Fruit fly (Drosophila melanogaster) Kc167 (cell line): ENCODE data around the gene Shc.

Experiments
- Myc ChIP-seq: fragments of >200 bp; optimal IDR thresholded peaks from 2 replicates; lab custom pipeline; 2017; ENCODE audit warnings: missing external identifiers
- Sin3A ChIP-seq: fragments of >200 bp; optimal IDR thresholded peaks from 2 replicates; lab custom pipeline; 2018; ENCODE audit warnings: missing external identifiers
- h ChIP-seq: fragments of >200 bp; optimal IDR thresholded peaks from 3 replicates; lab custom pipeline; 2018; ENCODE audit warnings: missing external identifiers
- insv ChIP-seq: fragments of >200 bp; optimal IDR thresholded peaks from 3 replicates; lab custom pipeline; 2018; ENCODE audit warnings: missing external identifiers
- psq ChIP-seq: fragments of >200 bp; optimal IDR thresholded peaks from 2 replicates; lab custom pipeline; 2017; ENCODE audit warnings: missing external identifiers
- ttk ChIP-seq: sonication (Bioruptor generic); optimal IDR thresholded peaks from 2 replicates; lab custom pipeline; 2017; ENCODE audit warnings: missing external identifiers

Shc gene

DNA sequence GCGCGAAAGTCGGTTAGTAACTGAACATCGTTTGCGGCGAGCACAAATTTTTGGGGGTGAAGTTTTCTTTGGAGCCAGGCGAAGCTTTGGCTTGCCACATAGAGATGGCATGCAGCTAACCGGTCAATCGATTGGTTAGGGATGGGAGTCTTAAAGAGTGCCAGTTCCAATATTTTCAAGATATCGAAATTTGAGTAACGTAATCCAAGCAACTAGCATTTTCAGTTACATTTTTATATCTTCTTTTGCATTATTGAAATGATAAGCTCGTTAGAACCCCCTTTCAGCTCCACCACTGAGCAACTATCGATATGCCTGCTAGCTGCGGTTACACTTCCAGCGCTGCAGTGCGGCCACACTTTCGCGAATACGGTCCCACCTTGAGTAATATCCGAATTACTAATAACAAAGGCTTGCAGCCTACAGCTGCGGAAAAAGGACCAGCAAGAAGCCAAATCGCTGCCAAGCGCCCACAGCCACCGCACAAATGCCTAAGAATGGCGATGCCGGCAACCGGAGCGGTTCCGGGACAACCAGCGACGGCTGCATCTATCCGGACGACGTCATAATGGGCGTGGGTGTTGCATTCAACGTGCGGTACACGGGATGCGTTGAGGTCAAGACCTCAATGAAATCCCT is at the start of gene Shc, which contains the start of gene Atat:
Gene Shc (plus strand): TSS at position 355 of the 639 bp plus-strand sequence.
Gene Atat (minus strand): TSS at position 103 of the 639 bp plus-strand sequence.
- TF ChIP-seq Myc (lab: Kevin White, UChicago) (no peak), ttk (no peak), psq (no peak), insv (no peak), Sin3A (lab: Kevin White, UChicago) (no peak), h (lab: Kevin White, UChicago) (no peak)

dm6 chr3L:9377198-9378035 is 49.4 kb upstream of the Shc start, which contains the start of gene Hsp26:
TSS of gene Hsp26 (minus strand) at chr3L:9377427.
- TF ChIP-seq Sin3A (lab: Kevin White, UChicago) (no peak), psq (no peak), Myc (lab: Kevin White, UChicago) (no peak), ttk (no peak), insv (no peak), h (lab: Kevin White, UChicago) (no peak)

dm6 chr3L:9379484-9380343 is 47.1 kb upstream of the Shc start, which contains the start of gene Hsp67Ba:
TSS of gene Hsp67Ba (minus strand) at chr3L:9379534.
- no peak for TF ChIP-seq Myc (lab: Kevin White, UChicago)
- no peak for TF ChIP-seq h (lab: Kevin White, UChicago)
- no peak for TF ChIP-seq Sin3A (lab: Kevin White, UChicago)
- TF ChIP-seq insv, result no peak
- TF ChIP-seq ttk, result no peak
- TF ChIP-seq psq, result no peak

DNA sequence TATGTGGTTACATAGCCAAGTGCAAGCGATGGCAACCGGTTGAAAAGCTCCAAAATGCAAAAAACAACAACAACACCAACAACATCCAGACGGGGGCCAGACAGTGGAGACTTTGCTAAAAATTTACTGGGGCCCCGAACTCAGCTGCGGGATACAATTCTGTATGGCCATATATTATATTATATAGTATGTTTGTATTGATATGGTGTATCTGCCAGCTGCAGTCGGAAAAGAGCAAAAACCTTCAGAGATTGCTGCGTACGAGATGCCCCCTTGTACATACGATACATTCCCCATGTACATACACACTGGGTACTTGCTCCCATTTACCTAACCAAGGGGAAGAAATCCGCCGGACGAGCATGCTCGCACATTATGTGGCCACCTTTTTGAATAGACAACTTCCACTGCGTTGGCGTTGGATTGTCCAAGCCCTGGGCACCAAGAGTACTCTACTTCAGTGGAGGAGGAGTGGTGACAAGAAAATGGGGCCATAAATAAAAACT is 46.4 kb upstream of the Shc start:
- TF ChIP-seq ttk (no peak), Myc (lab: Kevin White, UChicago) (no peak), insv (no peak), h (lab: Kevin White, UChicago) (no peak), psq (no peak), Sin3A (lab: Kevin White, UChicago) (no peak)

DNA sequence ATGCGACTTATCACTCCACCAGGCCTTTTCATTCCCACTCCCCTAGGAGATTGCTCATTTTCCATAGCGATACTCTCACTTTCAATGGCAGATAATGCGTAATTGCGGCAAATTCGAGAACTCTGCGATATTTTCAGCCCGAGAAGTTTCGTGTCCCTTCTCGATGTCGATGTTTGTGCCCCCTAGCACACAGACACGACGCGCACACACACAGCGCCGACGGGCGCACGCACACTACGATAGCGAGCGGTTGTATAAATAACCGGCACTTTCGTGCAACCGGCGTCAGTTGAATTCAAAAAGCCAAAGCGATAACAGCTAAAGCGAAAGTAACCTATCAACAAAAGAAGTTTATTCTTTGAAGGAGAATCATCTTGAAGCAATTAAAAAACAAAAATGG is 45.2 kb upstream of the Shc start, which contains the start of gene Hsp23:
Gene Hsp23 (plus strand): TSS at position 281 of the 400 bp plus-strand sequence.
- TF ChIP-seq insv (no peak), ttk (no peak), psq (no peak), h (lab: Kevin White, UChicago) (no peak), Myc (lab: Kevin White, UChicago) (no peak), Sin3A (lab: Kevin White, UChicago) (no peak)

dm6 chr3L:9383345-9384075 is 43.3 kb upstream of the Shc start, which contains the start of gene Hsp27:
TSS of gene Hsp27 (plus strand) at chr3L:9384063.
- no peak for TF ChIP-seq Myc (lab: Kevin White, UChicago)
- TF ChIP-seq Sin3A (lab: Kevin White, UChicago), result no peak
- TF ChIP-seq ttk, result no peak
- TF ChIP-seq psq, result no peak
- TF ChIP-seq insv, result no peak
- no peak for TF ChIP-seq h (lab: Kevin White, UChicago)

- TF ChIP-seq ttk, result no peak
- no peak for TF ChIP-seq psq
- no peak for TF ChIP-seq Sin3A (lab: Kevin White, UChicago)
- no peak for TF ChIP-seq h (lab: Kevin White, UChicago)
- no peak for TF ChIP-seq insv
- TF ChIP-seq Myc (lab: Kevin White, UChicago), result no peak
These were observed 42.2 kb upstream of the Shc start for dm6 chr3L:9384445-9385079.

DNA sequence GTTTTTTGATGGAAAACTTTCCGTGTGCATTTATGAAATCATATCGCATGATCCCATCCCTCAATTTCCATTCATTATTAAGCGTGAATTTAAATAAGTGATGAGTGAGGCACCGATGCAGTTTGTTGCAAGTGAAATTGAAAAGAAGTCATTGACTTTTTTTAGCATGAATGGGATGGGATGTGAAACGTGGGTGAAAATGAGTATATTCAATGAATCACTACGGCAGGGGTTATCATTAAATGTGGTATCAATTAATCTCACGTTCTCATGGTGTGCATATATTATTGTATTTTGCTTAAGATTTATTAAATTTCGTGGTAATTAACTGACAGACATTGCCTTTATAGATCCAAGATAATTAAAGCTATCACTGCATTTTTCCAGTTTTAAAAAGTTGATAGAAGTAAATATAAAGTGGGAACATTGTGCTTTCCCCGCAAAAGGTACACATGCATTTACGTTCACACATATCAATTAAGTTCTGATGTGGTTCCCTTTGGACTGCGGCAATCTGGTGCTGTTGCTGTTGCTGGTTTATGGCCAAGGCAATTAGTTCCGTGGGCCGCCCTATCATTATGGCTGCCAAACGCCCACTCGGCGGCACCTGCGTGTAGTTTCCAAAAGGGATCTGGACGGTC is 35.4 kb upstream of the Shc start:
- TF ChIP-seq Myc (lab: Kevin White, UChicago) (no peak), insv (no peak), h (lab: Kevin White, UChicago) (no peak), Sin3A (lab: Kevin White, UChicago) (no peak), ttk (no peak), psq (no peak)

- TF ChIP-seq insv (no peak), psq (no peak), Myc (lab: Kevin White, UChicago) (no peak), h (lab: Kevin White, UChicago) (no peak), ttk (no peak), Sin3A (lab: Kevin White, UChicago) (no peak)
These were observed 30.8 kb upstream of the Shc start for dm6 chr3L:9396038-9396437.

DNA sequence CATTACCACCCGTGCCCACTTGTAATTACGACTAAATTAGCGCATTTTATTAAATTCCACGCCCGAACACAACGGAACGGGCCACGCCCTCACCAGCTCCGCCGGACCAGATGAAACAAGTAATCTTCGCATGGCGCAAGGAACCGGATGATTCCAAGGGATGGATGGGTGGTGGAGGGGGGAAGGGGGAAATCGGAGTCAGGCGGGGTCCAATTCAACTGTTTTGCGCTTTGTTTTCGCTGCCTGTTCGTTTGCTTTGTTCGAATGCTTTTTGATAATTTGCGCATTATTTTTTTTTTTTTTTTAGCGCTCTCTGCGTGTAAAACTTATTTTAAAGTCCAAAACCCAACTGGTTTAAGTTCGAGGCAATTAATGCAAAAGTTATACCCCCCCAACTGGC is 30.1 kb upstream of the Shc start:
- no peak for TF ChIP-seq h (lab: Kevin White, UChicago)
